Fruit fly (Drosophila melanogaster) whole organism, wandering third instar larva: ENCODE measurements around the gene CG8509.

Source experiments
- CG32264 ChIP-seq: fragments of 200-800 bp; sonication (Bioruptor generic); optimal IDR thresholded peaks from 2 replicates; lab custom pipeline; 2016; ENCODE audit warnings: missing biosample characterization, missing genetic modification characterization
- h ChIP-seq: fragments of 200-800 bp; sonication (Bioruptor generic); optimal IDR thresholded peaks from 3 replicates; lab custom pipeline; 2016; ENCODE audit warnings: missing biosample characterization, mild to moderate bottlenecking, missing genetic modification characterization

- TF ChIP-seq h (GFP tag; lab: Kevin White, UChicago) (no peak), CG32264 (GFP tag; lab: Kevin White, UChicago) (no peak)
Measured at dm6 chrX:15841346-15841745, 32.0 kb downstream of the CG8509 start.
